Worm (Caenorhabditis elegans): ENCODE data around the gene srw-97.

DNA sequence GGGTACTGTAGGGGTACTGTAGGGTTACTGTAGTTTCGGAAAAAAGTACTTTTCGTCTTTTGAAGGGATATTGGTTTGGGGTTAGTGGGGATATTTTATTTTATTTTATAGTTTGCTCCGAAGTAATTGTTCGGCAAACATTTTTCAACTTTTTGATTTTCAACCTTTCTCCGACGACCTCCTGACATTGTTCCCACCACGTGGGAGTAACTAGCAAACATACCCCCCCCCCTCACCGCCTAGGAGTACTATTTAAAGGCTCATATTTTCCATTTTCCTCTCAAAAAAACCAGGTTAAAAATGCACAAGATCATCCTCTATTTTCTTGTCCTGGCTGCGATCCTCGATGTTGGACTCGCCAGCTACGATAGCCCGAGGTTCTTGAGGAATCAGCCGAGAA, 2.8 kb downstream of the srw-97 start, which contains the start of gene srlf-29:
- TF ChIP-seq syd-9 (tag; optimal IDR thresholded peaks at IDR 0.05) (no peak), tbx-2 (tag; optimal IDR thresholded peaks at IDR 0.05) (no peak), dmd-4 (tag; optimal IDR thresholded peaks at IDR 0.05; ENCODE audit: borderline replicate concordance) (no peak), unc-55 (GFP tag; optimal IDR thresholded peaks at IDR 0.05) (no peak), F13H6.1 (tag; optimal IDR thresholded peaks at IDR 0.05) (no peak), ceh-31 (tag; optimal IDR thresholded peaks at IDR 0.05) (no peak), hlh-30 (tag; optimal IDR thresholded peaks at IDR 0.05; ENCODE audit: insufficient read depth) (no peak), pax-1 (tag; optimal IDR thresholded peaks at IDR 0.05) (no peak), pat-9 (tag; optimal IDR thresholded peaks at IDR 0.05) (no peak), pha-4 (tag; optimal IDR thresholded peaks at IDR 0.05) (no peak), T23F11.4 (GFP tag; optimal IDR thresholded peaks at IDR 0.05) (no peak)

All from whole organism, late embryonic.